Worm (Caenorhabditis elegans) whole organism, midembryonic: ENCODE measurements around the gene cest-32.

Source experiments
- T22C8.4 ChIP-seq: fragments of 200-800 bp; sonication (Bioruptor generic); IDR thresholded peaks from 2 replicates; pipeline ENCODE4 v1.3.6; 2022; ENCODE audit warnings: missing genetic modification characterization, missing compliant biosample characterization
- cog-1 ChIP-seq: sonication (generic microtip); optimal IDR thresholded peaks from 2 replicates; lab custom pipeline; 2016; ENCODE audit warnings: missing genetic modification characterization, missing compliant biosample characterization
- med-1 ChIP-seq: sonication (generic microtip); optimal IDR thresholded peaks from 2 replicates; lab custom pipeline; 2017; ENCODE audit warnings: missing genetic modification characterization, mild to moderate bottlenecking, missing compliant biosample characterization, antibody characterized with exemption, missing genetic modification reagents; ENCODE audit not compliant: insufficient read depth
- ztf-29 ChIP-seq: fragments of 200-800 bp; sonication (Bioruptor generic); IDR thresholded peaks from 2 replicates; pipeline ENCODE4 v1.3.6; 2022; ENCODE audit warnings: missing genetic modification reagents, missing genetic modification characterization, missing compliant biosample characterization

- TF ChIP-seq ztf-29 (GFP tag; lab: Robert Waterston, UW) = no peak
- no peak for TF ChIP-seq T22C8.4 (GFP tag; lab: Robert Waterston, UW)
- TF ChIP-seq cog-1 (tag; lab: Kevin White, UChicago) = no peak
- no peak for TF ChIP-seq med-1 (GFP tag; lab: Kevin White, UChicago)
Observed at ce11 chrV:5273241-5273640, 39.5 kb upstream of the cest-32 start.
